Worm (Caenorhabditis elegans) whole organism, L4/young adult: ENCODE measurements around the gene aexr-1.

ENCODE experiments used
- W03F9.2 ChIP-seq: fragments of 150-350 bp; optimal IDR thresholded peaks from 2 replicates; lab custom pipeline; 2014; ENCODE audit warnings: missing biosample characterization, missing genetic modification characterization
- dao-5 ChIP-seq: sonication (generic microtip); optimal IDR thresholded peaks from 2 replicates; lab custom pipeline; 2016; ENCODE audit warnings: missing genotype, missing genetic modification characterization, moderate library complexity, missing compliant biosample characterization
- him-1 ChIP-seq: sonication (generic microtip); optimal IDR thresholded peaks from 2 replicates; lab custom pipeline; 2016; ENCODE audit warnings: missing genotype, missing genetic modification reagents, missing genetic modification characterization, missing compliant biosample characterization

DNA sequence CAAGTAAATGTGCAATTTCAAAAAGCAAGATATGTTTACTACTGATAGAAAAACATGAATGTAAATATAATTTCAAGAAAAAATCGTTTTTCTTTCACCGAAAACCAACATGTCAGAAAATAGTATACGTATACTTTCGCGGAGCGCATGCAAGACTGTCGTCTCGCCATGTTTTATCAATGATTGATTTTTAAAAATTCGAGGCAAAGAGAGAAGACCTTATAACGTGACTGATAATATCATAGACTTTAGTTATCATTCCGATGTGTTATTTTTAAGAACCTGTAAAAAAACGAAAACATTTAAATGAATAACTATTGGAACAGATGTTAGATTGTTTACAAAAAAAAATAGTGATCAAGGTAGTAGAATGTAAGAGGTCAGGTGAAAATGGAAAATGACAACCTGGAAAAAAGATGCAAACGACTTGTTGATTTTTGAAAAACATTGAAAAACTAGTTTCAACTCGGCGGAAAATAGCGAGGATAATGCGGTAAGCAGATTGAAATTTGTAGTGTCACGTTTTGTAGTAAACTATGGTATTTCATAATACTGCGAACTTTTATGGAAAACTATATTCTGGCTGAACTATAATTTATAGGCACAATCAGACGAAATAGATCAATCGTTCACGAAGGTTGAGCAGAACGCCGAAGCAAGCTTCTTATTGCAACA lies 11.5 kb upstream of the aexr-1 start:
- TF ChIP-seq him-1 (tag; lab: Kevin White, UChicago), result no peak
- no peak for TF ChIP-seq W03F9.2
- no peak for TF ChIP-seq dao-5
